Worm (Caenorhabditis elegans): Measurements from ENCODE around the gene Y73C8C.3.

The Y73C8C.3 gene

ce11 chrV:3155072-3155471 is 40.0 kb downstream of the Y73C8C.3 start, which contains the start of gene srab-7:
TSS of gene srab-7 (minus strand) at chrV:3155172.
- TF ChIP-seq snpc-4 (tag; optimal IDR thresholded peaks at IDR 0.05) = no peak
- no peak for TF ChIP-seq unc-55 (GFP tag; optimal IDR thresholded peaks at IDR 0.05)
- TF ChIP-seq ztf-4 (tag; optimal IDR thresholded peaks at IDR 0.05) = no peak
- TF ChIP-seq lsy-2 (tag; optimal IDR thresholded peaks at IDR 0.05) = no peak
- no peak for TF ChIP-seq Y55F3AM.14 (GFP tag; optimal IDR thresholded peaks at IDR 0.05)
- no peak for TF ChIP-seq skn-1 (tag; optimal IDR thresholded peaks at IDR 0.05)
- TF ChIP-seq nhr-10 (tag; optimal IDR thresholded peaks at IDR 0.05) = no peak
- TF ChIP-seq nhr-21 (tag; optimal IDR thresholded peaks at IDR 0.05) = no peak
- no peak for TF ChIP-seq unc-62 (GFP tag; optimal IDR thresholded peaks at IDR 0.05)
- no peak for TF ChIP-seq dmd-4 (tag; optimal IDR thresholded peaks at IDR 0.05)
- TF ChIP-seq sma-9 (GFP tag; optimal IDR thresholded peaks at IDR 0.05) = no peak
- TF ChIP-seq sma-9 (tag; optimal IDR thresholded peaks at IDR 0.05) = no peak
- no peak for TF ChIP-seq nhr-12 (tag; optimal IDR thresholded peaks at IDR 0.05)
- TF ChIP-seq sem-4 (tag; optimal IDR thresholded peaks at IDR 0.05) = no peak
- TF ChIP-seq egl-27 (tag; optimal IDR thresholded peaks at IDR 0.05) = no peak
- TF ChIP-seq lin-11 (tag; optimal IDR thresholded peaks at IDR 0.05) = no peak
- no peak for TF ChIP-seq alr-1 (tag; optimal IDR thresholded peaks at IDR 0.05)
- TF ChIP-seq fos-1 (tag; optimal IDR thresholded peaks at IDR 0.05) = no peak
- TF ChIP-seq elt-1 (tag; optimal IDR thresholded peaks at IDR 0.05) = no peak

ce11 chrV:3156786-3157185 is 41.7 kb downstream of the Y73C8C.3 start, which contains the start of gene exh-1:
TSS of gene exh-1 (plus strand) at chrV:3157086.
- no peak for TF ChIP-seq lin-13 (GFP tag; optimal IDR thresholded peaks at IDR 0.05)
- TF ChIP-seq sma-9 (GFP tag; optimal IDR thresholded peaks at IDR 0.05) = no peak
- TF ChIP-seq sma-9 (tag; optimal IDR thresholded peaks at IDR 0.05) = no peak
- no peak for TF ChIP-seq nhr-77 (tag; optimal IDR thresholded peaks at IDR 0.05)
- TF ChIP-seq lin-11 (tag; optimal IDR thresholded peaks at IDR 0.05) = no peak
- no peak for TF ChIP-seq R02D3.7 (tag; optimal IDR thresholded peaks at IDR 0.05)
- TF ChIP-seq ama-1 (optimal IDR thresholded peaks at IDR 0.05) = no peak
- no peak for TF ChIP-seq nhr-25 (tag; optimal IDR thresholded peaks at IDR 0.05)
- TF ChIP-seq ztf-1 (GFP tag; conservative IDR thresholded peaks at IDR 0.05) = no peak
- TF ChIP-seq nhr-6 (tag; optimal IDR thresholded peaks at IDR 0.05) = no peak
- TF ChIP-seq unc-39 (tag; optimal IDR thresholded peaks at IDR 0.05) = no peak
- TF ChIP-seq alr-1 (tag; optimal IDR thresholded peaks at IDR 0.05) = no peak
- TF ChIP-seq ztf-11 (tag; optimal IDR thresholded peaks at IDR 0.05) = no peak
- no peak for TF ChIP-seq unc-62 (GFP tag; optimal IDR thresholded peaks at IDR 0.05)
- TF ChIP-seq elt-1 (tag; optimal IDR thresholded peaks at IDR 0.05) = no peak
- no peak for TF ChIP-seq nhr-237 (tag; optimal IDR thresholded peaks at IDR 0.05)
- TF ChIP-seq dmd-4 (tag; optimal IDR thresholded peaks at IDR 0.05) = no peak

- TF ChIP-seq nhr-25 (tag; optimal IDR thresholded peaks at IDR 0.05) (no peak), nhr-11 (tag; optimal IDR thresholded peaks at IDR 0.05) (no peak), Y55F3AM.14 (GFP tag; optimal IDR thresholded peaks at IDR 0.05) (no peak), ama-1 (optimal IDR thresholded peaks at IDR 0.05) (no peak), skn-1 (tag; optimal IDR thresholded peaks at IDR 0.05) (no peak), sem-4 (tag; optimal IDR thresholded peaks at IDR 0.05) (no peak), lin-11 (tag; optimal IDR thresholded peaks at IDR 0.05) (no peak), elt-3 (tag; optimal IDR thresholded peaks at IDR 0.05) (no peak), nhr-77 (tag; optimal IDR thresholded peaks at IDR 0.05) (no peak), ztf-11 (tag; optimal IDR thresholded peaks at IDR 0.05) (no peak), lin-39 (tag; optimal IDR thresholded peaks at IDR 0.05) (no peak)
Observed at ce11 chrV:3158379-3158778, 43.3 kb downstream of the Y73C8C.3 start.

- TF ChIP-seq mdl-1 (tag; optimal IDR thresholded peaks at IDR 0.05) (no peak), ceh-82 (tag; optimal IDR thresholded peaks at IDR 0.05) (no peak), nhr-129 (tag; optimal IDR thresholded peaks at IDR 0.05) (no peak), F13H6.1 (tag; optimal IDR thresholded peaks at IDR 0.05) (no peak), zag-1 (tag; optimal IDR thresholded peaks at IDR 0.05) (no peak), nhr-11 (tag; optimal IDR thresholded peaks at IDR 0.05) (no peak), dmd-4 (tag; optimal IDR thresholded peaks at IDR 0.05) (no peak), ama-1 (optimal IDR thresholded peaks at IDR 0.05) (no peak), lin-11 (tag; optimal IDR thresholded peaks at IDR 0.05) (no peak), snpc-4 (tag; optimal IDR thresholded peaks at IDR 0.05) (no peak), nhr-6 (tag; optimal IDR thresholded peaks at IDR 0.05) (no peak), sma-3 (GFP tag; optimal IDR thresholded peaks at IDR 0.05) (no peak), fos-1 (tag; optimal IDR thresholded peaks at IDR 0.05) (no peak), R02D3.7 (tag; optimal IDR thresholded peaks at IDR 0.05) (no peak), nhr-237 (tag; optimal IDR thresholded peaks at IDR 0.05) (no peak), nhr-23 (tag; optimal IDR thresholded peaks at IDR 0.05) (no peak), sem-4 (tag; optimal IDR thresholded peaks at IDR 0.05) (no peak), ztf-4 (tag; optimal IDR thresholded peaks at IDR 0.05) (no peak), nhr-10 (tag; optimal IDR thresholded peaks at IDR 0.05) (no peak), nhr-12 (tag; optimal IDR thresholded peaks at IDR 0.05) (no peak)
Observed at ce11 chrV:3159252-3159651, 44.2 kb downstream of the Y73C8C.3 start, which contains the start of gene C36C5.12. TSS of gene C36C5.12 (minus strand) at chrV:3159352.

Measured in whole organism, L2 larva.